Fruit fly (Drosophila melanogaster): ENCODE results near the gene AdamTS-B.

The AdamTS-B gene

dm6 chrX:5695958-5696357 lies 2.4 kb upstream of the AdamTS-B start (continued):
- TF ChIP-seq CG42726 (GFP tag; IDR thresholded peaks at IDR 0.05; ENCODE audit: partially characterized antibody) = 0 out of 2 replicates have a peak, but pooled peaks have one; percentile 50
- TF ChIP-seq CG2199 (GFP tag; IDR thresholded peaks at IDR 0.05) = no peak
- peak; percentile 64 for TF ChIP-seq Sry-δ (GFP tag; optimal IDR thresholded peaks at IDR 0.05)
- no peak for TF ChIP-seq jing (GFP tag; optimal IDR thresholded peaks at IDR 0.05)
- no peak for TF ChIP-seq CG8944 (GFP tag; optimal IDR thresholded peaks at IDR 0.05)
- no peak for TF ChIP-seq Xbp1 (GFP tag; optimal IDR thresholded peaks at IDR 0.05)
- TF ChIP-seq CG17829 (tag; optimal IDR thresholded peaks at IDR 0.05) = peak; percentile 84
- TF ChIP-seq CG8765 (GFP tag; IDR thresholded peaks at IDR 0.05) = peak; percentile 48; the same call in 1 of the 2 replicates
- TF ChIP-seq otp (GFP tag; IDR thresholded peaks at IDR 0.05) = peak; percentile 4; the same call in 1 of the 3 replicates
- no peak for TF ChIP-seq sim (GFP tag; IDR thresholded peaks at IDR 0.05)
- peak; percentile 34; the same call in 1 of the 2 replicates for TF ChIP-seq nerfin-2 (GFP tag; IDR thresholded peaks at IDR 0.05; ENCODE audit: partially characterized antibody)
- TF ChIP-seq CG13287 (GFP tag; IDR thresholded peaks at IDR 0.05; ENCODE audit: partially characterized antibody) = peak; percentile 56
- peak; percentile 36; the same call in 1 of the 3 replicates for TF ChIP-seq zen2 (GFP tag; IDR thresholded peaks at IDR 0.05; ENCODE audit: partially characterized antibody)
- TF ChIP-seq twi (tag; optimal IDR thresholded peaks at IDR 0.05) = peak; percentile 52
- no peak for TF ChIP-seq br (optimal IDR thresholded peaks at IDR 0.05)
- TF ChIP-seq CG13424 (tag; optimal IDR thresholded peaks at IDR 0.05) = no peak
- TF ChIP-seq D19A (tag; optimal IDR thresholded peaks at IDR 0.05) = peak; percentile 69
- TF ChIP-seq ac (GFP tag; optimal IDR thresholded peaks at IDR 0.05) = no peak
- 0 out of 2 replicates have a peak, but pooled peaks have one; percentile 10 for TF ChIP-seq CG16779 (GFP tag; IDR thresholded peaks at IDR 0.05)
- TF ChIP-seq cato (GFP tag; optimal IDR thresholded peaks at IDR 0.05; ENCODE audit: borderline replicate concordance) = no peak
- no peak for TF ChIP-seq NfI (GFP tag; optimal IDR thresholded peaks at IDR 0.05)

dm6 chrX:5696436-5697022 lies 1.8 kb upstream of the AdamTS-B start:
- peak; percentile 87 for TF ChIP-seq Elba2 (GFP tag; optimal IDR thresholded peaks at IDR 0.05)
- no peak for TF ChIP-seq inv (GFP tag; IDR thresholded peaks at IDR 0.05; ENCODE audit: partially characterized antibody)
- peak; percentile 96 for TF ChIP-seq CG7556 (GFP tag; optimal IDR thresholded peaks at IDR 0.05)
- peak; percentile 86 for TF ChIP-seq CG4854 (GFP tag; optimal IDR thresholded peaks at IDR 0.05)
- TF ChIP-seq Dek (tag; optimal IDR thresholded peaks at IDR 0.05) = peak; percentile 88
- TF ChIP-seq Neu2 (GFP tag; optimal IDR thresholded peaks at IDR 0.05; ENCODE audit: borderline replicate concordance) = peak; percentile 90
- peak; percentile 77 for TF ChIP-seq CG8924 (tag; optimal IDR thresholded peaks at IDR 0.05)
- TF ChIP-seq danr (GFP tag; IDR thresholded peaks at IDR 0.05) = peak; percentile 94
- TF ChIP-seq nau (GFP tag; optimal IDR thresholded peaks at IDR 0.05) = peak; percentile 84
- TF ChIP-seq CG4730 (GFP tag; IDR thresholded peaks at IDR 0.05) = peak; percentile 96
- peak; percentile 95 for TF ChIP-seq ATbp (GFP tag; optimal IDR thresholded peaks at IDR 0.05)
- peak; percentile 94 for TF ChIP-seq pho (GFP tag; optimal IDR thresholded peaks at IDR 0.05)
- TF ChIP-seq trem (tag; optimal IDR thresholded peaks at IDR 0.05) = peak; percentile 82
- peak; percentile 64 for TF ChIP-seq Nf-YC (tag; optimal IDR thresholded peaks at IDR 0.05)
- TF ChIP-seq CG18476 (GFP tag; optimal IDR thresholded peaks at IDR 0.05) = peak; percentile 96
- peak; percentile 91 for TF ChIP-seq NFAT (GFP tag; IDR thresholded peaks at IDR 0.05)
- peak; percentile 48 for TF ChIP-seq bigmax (GFP tag; optimal IDR thresholded peaks at IDR 0.05)
- TF ChIP-seq CG6813 (GFP tag; optimal IDR thresholded peaks at IDR 0.05) = peak; percentile 92
- peak; percentile 97 for TF ChIP-seq Dad (GFP tag; optimal IDR thresholded peaks at IDR 0.05)
- TF ChIP-seq Vsx1 (GFP tag; optimal IDR thresholded peaks at IDR 0.05) = peak; percentile 80
- peak; percentile 90 for TF ChIP-seq Myb (GFP tag; optimal IDR thresholded peaks at IDR 0.05)
- peak; percentile 88 for TF ChIP-seq CG10431 (GFP tag; optimal IDR thresholded peaks at IDR 0.05)
- TF ChIP-seq CG5953 (GFP tag; IDR thresholded peaks at IDR 0.05) = peak; percentile 96
- peak; percentile 86 for TF ChIP-seq wor (GFP tag; IDR thresholded peaks at IDR 0.05)
- TF ChIP-seq CG13775 (GFP tag; optimal IDR thresholded peaks at IDR 0.05) = peak; percentile 93
- TF ChIP-seq CG12071 (GFP tag; optimal IDR thresholded peaks at IDR 0.05) = peak; percentile 94
- TF ChIP-seq Lpt (GFP tag; optimal IDR thresholded peaks at IDR 0.05) = no peak
- TF ChIP-seq CG14441 (GFP tag; IDR thresholded peaks at IDR 0.05) = peak; percentile 96
- TF ChIP-seq corto (GFP tag; optimal IDR thresholded peaks at IDR 0.05) = peak; percentile 88
